Worm (Caenorhabditis elegans) whole organism, early embryonic: ENCODE results near the gene K02E2.8.

ENCODE experiments used
- B0310.2 ChIP-seq: sonication (generic microtip); optimal IDR thresholded peaks from 2 replicates; lab custom pipeline; 2016; ENCODE audit warnings: mild to moderate bottlenecking, missing genetic modification characterization, missing compliant biosample characterization
- aly-1 ChIP-seq: sonication (generic microtip); optimal IDR thresholded peaks from 2 replicates; lab custom pipeline; 2016; ENCODE audit warnings: missing genetic modification characterization, missing compliant biosample characterization
- ama-1 ChIP-seq: fragments of 150-350 bp; optimal IDR thresholded peaks from 2 replicates; lab custom pipeline; 2014
- ceh-13 ChIP-seq: fragments of 200-800 bp; sonication (Bioruptor generic); optimal IDR thresholded peaks from 2 replicates; lab custom pipeline; 2018; ENCODE audit warnings: mild to moderate bottlenecking, missing genetic modification characterization, missing compliant biosample characterization
- ceh-36 ChIP-seq: sonication (generic microtip); optimal IDR thresholded peaks from 2 replicates; lab custom pipeline; 2016; ENCODE audit warnings: missing genetic modification characterization, inconsistent platforms, missing compliant biosample characterization
- ets-7 ChIP-seq: sonication (generic microtip); optimal IDR thresholded peaks from 2 replicates; lab custom pipeline; 2016; ENCODE audit warnings: missing genotype, missing genetic modification characterization, missing compliant biosample characterization
- flt-1 ChIP-seq: fragments of 200-800 bp; sonication (Bioruptor generic); IDR thresholded peaks from 2 replicates; pipeline ENCODE4 v1.3.6; 2022; ENCODE audit warnings: missing genetic modification characterization, missing compliant biosample characterization
- hmbx-1 ChIP-seq: sonication (generic microtip); optimal IDR thresholded peaks from 2 replicates; lab custom pipeline; 2016; ENCODE audit warnings: mild to moderate bottlenecking, missing genetic modification characterization, missing compliant biosample characterization
- hmg-4 ChIP-seq: fragments of 200-800 bp; sonication (Bioruptor generic); optimal IDR thresholded peaks from 2 replicates; lab custom pipeline; 2018; ENCODE audit warnings: mild to moderate bottlenecking, missing genetic modification characterization, missing compliant biosample characterization
- hnd-1 ChIP-seq: sonication (generic microtip); optimal IDR thresholded peaks from 2 replicates; lab custom pipeline; 2016; ENCODE audit warnings: missing genetic modification characterization, missing compliant biosample characterization
- sea-1 ChIP-seq: fragments of 200-800 bp; sonication (Bioruptor generic); conservative IDR thresholded peaks from 2 replicates; pipeline ENCODE4 v1.3.6; 2022; ENCODE audit warnings: missing genetic modification characterization, missing compliant biosample characterization
- tbx-11 ChIP-seq: fragments of 200-800 bp; sonication (Bioruptor generic); IDR thresholded peaks from 2 replicates; pipeline ENCODE4 v1.3.6; 2022; ENCODE audit warnings: missing genetic modification characterization, missing compliant biosample characterization
- tbx-37 ChIP-seq: fragments of 200-800 bp; sonication (Bioruptor generic); conservative IDR thresholded peaks from 2 replicates; pipeline ENCODE4 v1.3.6; 2022; ENCODE audit warnings: missing genetic modification reagents, missing genetic modification characterization, missing compliant biosample characterization
- tra-4 ChIP-seq: sonication (generic microtip); optimal IDR thresholded peaks from 2 replicates; lab custom pipeline; 2017; ENCODE audit warnings: missing genetic modification characterization, missing compliant biosample characterization

DNA sequence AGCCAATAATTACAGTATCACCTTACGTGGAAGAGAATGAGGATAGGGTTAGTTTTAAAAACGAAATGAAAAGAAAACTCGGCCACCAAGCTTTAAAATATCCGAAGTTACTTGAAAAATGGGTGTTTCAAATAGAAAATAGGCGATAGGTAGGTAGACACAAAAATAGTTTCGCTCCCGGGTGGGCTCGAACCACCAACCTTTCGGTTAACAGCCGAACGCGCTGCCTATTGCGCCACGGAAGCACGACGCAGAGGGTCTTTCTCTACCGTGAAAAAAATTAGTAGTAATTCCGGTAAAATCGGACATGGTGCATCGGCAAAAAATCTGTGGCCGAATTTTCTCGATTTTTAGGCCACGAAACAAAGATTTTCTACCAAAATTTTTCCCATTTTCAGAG lies 19.1 kb downstream of the K02E2.8 start:
- no peak for TF ChIP-seq ets-7 (tag; lab: Kevin White, UChicago)
- no peak for TF ChIP-seq tbx-37 (GFP tag; lab: Robert Waterston, UW)
- TF ChIP-seq ama-1 (lab: Kevin White, UChicago) = no peak
- TF ChIP-seq hmg-4 (GFP tag; lab: Kevin White, UChicago) = no peak
- TF ChIP-seq tra-4 (tag; lab: Kevin White, UChicago) = no peak
- TF ChIP-seq flt-1 (GFP tag; lab: Robert Waterston, UW) = no peak
- TF ChIP-seq ceh-36 (tag; lab: Kevin White, UChicago) = no peak
- no peak for TF ChIP-seq hnd-1
- no peak for TF ChIP-seq hmbx-1 (tag; lab: Kevin White, UChicago)
- TF ChIP-seq tbx-11 = no peak
- TF ChIP-seq sea-1 (GFP tag; lab: Robert Waterston, UW) = no peak
- no peak for TF ChIP-seq ceh-13 (GFP tag; lab: Kevin White, UChicago)
- TF ChIP-seq aly-1 (tag; lab: Kevin White, UChicago) = no peak
- TF ChIP-seq B0310.2 (tag; lab: Kevin White, UChicago) = no peak
